Worm (Caenorhabditis elegans): ENCODE results near the gene his-61.

- no peak for TF ChIP-seq ceh-58 (GFP tag; IDR thresholded peaks at IDR 0.05)
- no peak for TF ChIP-seq snpc-1.3 (tag; optimal IDR thresholded peaks at IDR 0.05; ENCODE audit: insufficient read depth)
- no peak for TF ChIP-seq ceh-91 (GFP tag; IDR thresholded peaks at IDR 0.05)
- TF ChIP-seq let-526 (GFP tag; IDR thresholded peaks at IDR 0.05) = no peak
- TF ChIP-seq bed-1 (GFP tag; IDR thresholded peaks at IDR 0.05) = no peak
- TF ChIP-seq nfya-1 (tag; optimal IDR thresholded peaks at IDR 0.05; ENCODE audit: borderline replicate concordance, insufficient read depth) = no peak
- TF ChIP-seq ztf-25 (GFP tag; IDR thresholded peaks at IDR 0.05) = no peak
These were observed 29.8 kb downstream of the his-61 start, which contains the start of gene F13B6.1 for ce11 chrIV:7456225-7456624.

All from whole organism, young adult.